Worm (Caenorhabditis elegans) whole organism, mixed stage, embryonic: ENCODE measurements around the gene K08H10.10.

Experiments used
- M03D4.4 ChIP-seq: sonication (generic microtip); optimal IDR thresholded peaks from 2 replicates; lab custom pipeline; 2017; ENCODE audit warnings: mild to moderate bottlenecking, missing genetic modification characterization, missing compliant biosample characterization
- blmp-1 ChIP-seq: fragments of 150-350 bp; optimal IDR thresholded peaks from 2 replicates; lab custom pipeline; 2014; ENCODE audit warnings: missing biosample characterization, missing genetic modification characterization
- ceh-39 ChIP-seq: fragments of 150-350 bp; optimal IDR thresholded peaks from 2 replicates; lab custom pipeline; 2014; ENCODE audit warnings: missing biosample characterization, missing genetic modification characterization
- ceh-43 ChIP-seq: fragments of 200-800 bp; sonication (Bioruptor generic); optimal IDR thresholded peaks from 2 replicates; lab custom pipeline; 2018; ENCODE audit warnings: mild to moderate bottlenecking, missing genetic modification characterization, moderate library complexity, missing compliant biosample characterization
- ceh-83 ChIP-seq: fragments of 200-800 bp; sonication (Bioruptor generic); optimal IDR thresholded peaks from 2 replicates; lab custom pipeline; 2018; ENCODE audit warnings: mild to moderate bottlenecking, missing genetic modification characterization, missing compliant biosample characterization
- ces-1 ChIP-seq: fragments of 150-350 bp; optimal IDR thresholded peaks from 2 replicates; lab custom pipeline; 2014; ENCODE audit warnings: missing biosample characterization, missing genetic modification reagents, missing genetic modification characterization
- cnd-1 ChIP-seq: fragments of 200-800 bp; sonication (Bioruptor generic); optimal IDR thresholded peaks from 2 replicates; lab custom pipeline; 2018; ENCODE audit warnings: mild to moderate bottlenecking, missing genetic modification characterization, missing compliant biosample characterization
- elt-1 ChIP-seq: sonication (generic microtip); optimal IDR thresholded peaks from 2 replicates; lab custom pipeline; 2017; ENCODE audit warnings: missing genetic modification characterization, mild to moderate bottlenecking, missing compliant biosample characterization, antibody characterized with exemption, moderate library complexity, borderline replicate concordance; ENCODE audit not compliant: insufficient read depth
- elt-3 ChIP-seq: fragments of 150-350 bp; optimal IDR thresholded peaks from 2 replicates; lab custom pipeline; 2014; ENCODE audit warnings: missing biosample characterization, missing genetic modification characterization
- flh-1 ChIP-seq: fragments of 200-800 bp; sonication (Bioruptor generic); optimal IDR thresholded peaks from 2 replicates; lab custom pipeline; 2018; ENCODE audit warnings: mild to moderate bottlenecking, missing genetic modification characterization, moderate library complexity, missing compliant biosample characterization
- ham-2 ChIP-seq: fragments of 200-800 bp; sonication (Bioruptor generic); optimal IDR thresholded peaks from 2 replicates; lab custom pipeline; 2018; ENCODE audit warnings: mild to moderate bottlenecking, missing genetic modification characterization, missing compliant biosample characterization
- hlh-1 ChIP-seq: fragments of 150-350 bp; optimal IDR thresholded peaks from 2 replicates; lab custom pipeline; 2014; ENCODE audit warnings: missing biosample characterization, missing genetic modification reagents, missing genetic modification characterization
- lin-13 ChIP-seq: fragments of 150-350 bp; optimal IDR thresholded peaks from 2 replicates; lab custom pipeline; 2014; ENCODE audit warnings: missing biosample characterization, missing genetic modification characterization
- lin-32 ChIP-seq: fragments of 200-800 bp; sonication (Bioruptor generic); optimal IDR thresholded peaks from 2 replicates; lab custom pipeline; 2018; ENCODE audit warnings: mild to moderate bottlenecking, missing genetic modification characterization, missing compliant biosample characterization
- lsy-2 ChIP-seq: fragments of 150-350 bp; optimal IDR thresholded peaks from 2 replicates; lab custom pipeline; 2014; ENCODE audit warnings: missing biosample characterization, missing genetic modification characterization
- mab-5 ChIP-seq: fragments of 150-350 bp; optimal IDR thresholded peaks from 2 replicates; lab custom pipeline; 2014; ENCODE audit warnings: missing biosample characterization, missing genetic modification characterization
- mep-1 ChIP-seq: fragments of 150-350 bp; optimal IDR thresholded peaks from 2 replicates; lab custom pipeline; 2017; ENCODE audit warnings: missing biosample characterization, missing genetic modification reagents, missing genetic modification characterization, inconsistent platforms
- mls-2 ChIP-seq: sonication (generic microtip); optimal IDR thresholded peaks from 2 replicates; lab custom pipeline; 2016; ENCODE audit warnings: mild to moderate bottlenecking, missing genetic modification characterization, moderate library complexity, missing compliant biosample characterization
- nhr-12 ChIP-seq: fragments of 150-350 bp; optimal IDR thresholded peaks from 2 replicates; lab custom pipeline; 2014; ENCODE audit warnings: missing biosample characterization, missing genetic modification characterization
- nhr-76 ChIP-seq: sonication (generic microtip); optimal IDR thresholded peaks from 2 replicates; lab custom pipeline; 2017; ENCODE audit warnings: missing biosample characterization, missing genetic modification characterization
- pha-4 ChIP-seq: fragments of 150-350 bp; optimal IDR thresholded peaks from 2 replicates; lab custom pipeline; 2018; ENCODE audit warnings: missing biosample characterization, missing genetic modification reagents, missing genetic modification characterization
- sem-2 ChIP-seq: fragments of 200-800 bp; sonication (Bioruptor generic); optimal IDR thresholded peaks from 2 replicates; lab custom pipeline; 2018; ENCODE audit warnings: mild to moderate bottlenecking, missing genetic modification characterization, missing compliant biosample characterization
- snpc-4 ChIP-seq: fragments of 150-350 bp; optimal IDR thresholded peaks from 2 replicates; lab custom pipeline; 2014; ENCODE audit warnings: missing biosample characterization, missing genetic modification characterization
- sptf-1 ChIP-seq: sonication (generic microtip); optimal IDR thresholded peaks from 2 replicates; lab custom pipeline; 2017; ENCODE audit warnings: mild to moderate bottlenecking, missing genetic modification characterization, moderate library complexity, missing compliant biosample characterization
- tbx-8 ChIP-seq: fragments of 200-800 bp; sonication (Bioruptor generic); optimal IDR thresholded peaks from 2 replicates; lab custom pipeline; 2018; ENCODE audit warnings: mild to moderate bottlenecking, missing genetic modification characterization, moderate library complexity, missing compliant biosample characterization
- unc-120 ChIP-seq: sonication (generic microtip); optimal IDR thresholded peaks from 2 replicates; lab custom pipeline; 2017; ENCODE audit warnings: missing genetic modification characterization, missing compliant biosample characterization; ENCODE audit not compliant: poor library complexity, severe bottlenecking
- unc-39 ChIP-seq: fragments of 150-350 bp; optimal IDR thresholded peaks from 2 replicates; lab custom pipeline; 2014; ENCODE audit warnings: missing biosample characterization, missing genetic modification characterization
- zip-8 ChIP-seq: fragments of 150-350 bp; optimal IDR thresholded peaks from 2 replicates; lab custom pipeline; 2014; ENCODE audit warnings: missing biosample characterization, missing genetic modification characterization
- ztf-11 ChIP-seq: fragments of 150-350 bp; optimal IDR thresholded peaks from 2 replicates; lab custom pipeline; 2014; ENCODE audit warnings: missing biosample characterization, missing genetic modification characterization

The K08H10.10 gene

DNA sequence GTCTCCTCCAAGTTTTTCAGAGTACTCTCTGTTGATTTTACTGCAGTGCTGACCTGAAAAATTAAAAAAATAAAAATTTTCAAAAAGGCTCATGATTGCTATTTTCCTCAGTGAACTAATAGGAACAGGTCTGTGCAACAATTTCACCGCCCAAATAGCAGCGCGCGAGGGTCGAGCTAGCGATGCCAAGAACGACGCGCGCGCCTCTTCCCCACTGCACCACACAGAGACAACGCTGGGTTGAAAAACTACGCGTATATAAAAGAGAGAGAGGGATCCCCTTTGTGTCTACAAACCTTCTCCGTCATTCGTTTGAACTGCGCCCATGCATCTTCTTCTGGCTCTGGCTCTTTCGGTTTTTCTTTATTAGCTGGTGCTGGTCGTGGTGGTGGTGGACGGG is 30.7 kb upstream of the K08H10.10 start (continued):
- TF ChIP-seq sem-2 (GFP tag; lab: Kevin White, UChicago): peak; percentile 89
- peak; percentile 93 for TF ChIP-seq ceh-43

DNA sequence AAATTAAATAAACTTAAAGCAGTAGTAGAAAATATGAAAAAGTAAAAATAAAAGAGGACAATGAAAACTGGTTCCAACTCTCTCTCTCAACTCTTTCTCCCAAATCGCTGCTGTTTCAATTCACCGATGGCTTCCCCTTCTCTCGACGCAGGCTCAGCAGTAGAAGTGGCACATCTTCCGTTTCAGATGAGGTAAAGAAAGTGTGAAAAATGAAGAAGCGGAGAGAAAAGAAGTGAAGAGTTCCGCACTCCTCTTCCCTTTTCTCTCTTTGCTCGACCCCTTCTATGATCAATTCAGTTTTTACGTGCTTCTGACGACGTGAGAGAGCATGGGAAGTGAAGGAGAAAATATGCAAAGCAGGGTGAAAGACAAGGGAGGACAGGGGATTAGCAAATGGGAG is 26.6 kb upstream of the K08H10.10 start:
- no peak for TF ChIP-seq ceh-39 (tag; lab: Kevin White, UChicago)
- no peak for TF ChIP-seq flh-1
- no peak for TF ChIP-seq pha-4 (tag; lab: Kevin White, UChicago)
- peak; percentile 40 for TF ChIP-seq ces-1

DNA sequence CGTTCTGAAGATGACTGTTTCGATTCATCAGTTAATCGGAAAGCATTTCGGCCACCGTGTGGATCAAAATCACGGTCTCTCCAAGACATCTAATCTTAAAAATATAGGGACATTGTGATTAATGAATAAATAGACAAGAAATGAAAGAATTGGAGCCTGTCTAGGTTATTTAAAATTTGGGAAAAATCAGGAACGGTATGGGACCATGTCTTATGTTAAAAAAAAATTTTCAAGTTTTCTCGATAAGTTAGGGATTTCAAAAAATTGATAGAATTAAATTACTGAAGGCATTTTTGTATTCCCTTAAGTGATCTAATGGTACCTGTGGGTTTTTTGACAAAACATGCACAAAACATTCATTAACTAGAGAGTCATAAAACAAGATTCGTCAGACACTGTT is 24.7 kb upstream of the K08H10.10 start, which contains the start of gene unc-41:
Gene unc-41, minus strand, starts transcription at position 101 of the 400 bp plus-strand sequence.
- TF ChIP-seq lin-32 (GFP tag; lab: Kevin White, UChicago) (no peak), nhr-12 (tag; lab: Kevin White, UChicago) (no peak), elt-3 (no peak)

DNA sequence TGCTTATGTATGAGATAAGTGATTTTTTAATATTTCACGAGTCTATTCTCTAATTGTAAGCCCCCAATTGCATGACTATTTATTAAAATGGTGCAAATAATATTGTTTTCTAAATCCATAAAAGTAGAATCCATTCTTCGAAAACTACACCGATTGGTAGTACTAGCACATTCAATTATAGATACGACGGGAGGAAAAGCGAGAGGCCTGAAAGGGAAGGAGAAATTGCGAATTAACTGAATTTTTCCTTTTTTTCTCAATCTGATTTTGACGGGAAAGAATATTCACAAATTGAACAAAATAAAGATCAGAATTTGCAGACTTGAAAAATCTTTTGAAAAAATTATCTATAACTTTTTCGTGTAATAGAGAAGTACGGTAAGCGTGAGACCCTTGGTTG is 23.6 kb upstream of the K08H10.10 start:
- TF ChIP-seq nhr-76 (tag; lab: Kevin White, UChicago) (no peak), ces-1 (peak; percentile 89)
- TF ChIP-seq, all 35 proteins: peak for 1

DNA sequence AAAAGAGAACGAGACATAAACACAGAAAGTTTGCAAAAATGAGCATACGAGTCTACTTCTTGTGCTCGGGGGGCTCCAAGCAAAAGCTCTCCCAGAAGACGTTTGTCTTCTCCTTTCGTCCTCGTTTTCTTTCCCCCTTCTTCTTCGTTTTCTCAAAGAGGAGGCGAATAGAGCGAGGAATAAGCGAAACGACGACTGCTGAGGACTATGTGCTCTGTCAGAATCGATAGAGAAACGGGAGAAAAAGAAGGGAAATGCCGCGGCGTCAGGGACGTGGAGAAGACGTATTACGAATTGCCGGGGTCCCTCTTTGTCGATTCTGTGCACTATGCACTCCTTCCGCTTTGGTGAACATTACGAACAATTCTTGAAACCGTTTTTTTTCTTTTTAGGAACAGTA is 22.4 kb upstream of the K08H10.10 start:
- TF ChIP-seq ces-1: peak; percentile 46
- no peak for TF ChIP-seq unc-120 (tag; lab: Kevin White, UChicago)
- TF ChIP-seq, all 35 proteins: peak for 1

DNA sequence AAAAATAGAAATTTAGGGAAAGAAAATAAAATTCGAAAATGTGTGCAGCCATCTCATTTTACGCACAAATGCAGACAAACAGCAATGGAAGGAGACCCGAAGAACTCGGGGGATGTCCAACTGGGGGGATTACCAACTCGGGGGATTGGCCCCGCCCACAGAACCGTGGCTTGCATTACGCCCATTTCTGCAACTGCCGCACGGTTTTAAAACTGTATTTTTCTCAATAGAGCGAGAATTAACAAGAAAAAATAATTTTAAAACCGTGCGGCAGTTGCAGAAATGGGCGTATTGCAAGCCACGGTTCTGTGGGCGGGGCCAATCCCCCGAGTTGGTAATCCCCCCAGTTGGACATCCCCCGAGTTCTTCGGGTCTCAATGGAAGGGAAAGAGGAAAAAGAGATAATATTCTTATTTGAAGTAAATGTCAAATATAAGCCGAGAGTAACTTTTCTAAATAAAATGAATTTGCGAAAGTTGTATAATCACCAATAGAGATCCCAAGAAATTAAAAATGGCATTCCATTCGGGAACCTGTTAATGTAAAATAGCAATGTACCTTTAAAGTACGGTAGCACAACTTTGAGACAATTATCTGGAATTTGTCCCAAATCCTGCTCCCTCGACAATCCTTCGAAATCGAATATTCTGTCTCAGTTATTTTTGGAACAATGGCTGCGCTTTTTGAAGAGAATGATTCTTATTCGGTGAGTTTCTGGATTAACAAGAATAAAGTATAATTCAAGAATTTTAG is 20.0 kb upstream of the K08H10.10 start, which contains the start of the genes ruvb-1 and tofu-1:
Gene ruvb-1, minus strand, starts transcription at position 72 of the 753 bp plus-strand sequence.
Gene tofu-1, plus strand, starts transcription at position 417 of the 753 bp plus-strand sequence.
- TF ChIP-seq ham-2 (GFP tag; lab: Kevin White, UChicago): peak; percentile 19
- TF ChIP-seq mep-1: peak; percentile 34
- TF ChIP-seq cnd-1 (tag; lab: Kevin White, UChicago): peak; percentile 12
- peak; percentile 24 for TF ChIP-seq lin-13
- peak; percentile 28 for TF ChIP-seq unc-120 (tag; lab: Kevin White, UChicago)
- peak; percentile 27 for TF ChIP-seq lsy-2 (tag; lab: Kevin White, UChicago)
- TF ChIP-seq sptf-1 (tag; lab: Kevin White, UChicago): peak; percentile 50
- TF ChIP-seq ces-1: peak; percentile 28

DNA sequence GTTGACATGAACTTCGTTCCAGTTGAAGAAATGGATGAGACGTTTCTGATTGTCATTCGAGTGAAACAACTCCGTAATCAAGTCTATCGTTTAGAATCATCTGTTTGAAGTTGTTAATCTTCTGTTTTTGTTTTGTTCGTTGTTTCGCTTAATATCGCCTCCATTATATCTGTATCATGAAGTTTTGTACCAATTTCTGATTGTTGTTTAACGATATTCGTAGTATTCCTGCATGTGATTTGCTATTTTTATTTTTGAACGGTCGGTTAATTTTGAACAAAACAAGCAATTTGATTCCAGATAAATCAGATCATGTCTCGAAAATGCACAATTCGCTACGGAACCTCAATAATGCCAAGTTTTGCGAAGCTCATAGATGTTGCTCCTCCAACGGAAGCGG is 18.3 kb upstream of the K08H10.10 start, which contains the start of gene C27H6.9:
Gene C27H6.9, plus strand, starts transcription at position 301 of the 400 bp plus-strand sequence.
- no peak for TF ChIP-seq ztf-11
- no peak for TF ChIP-seq tbx-8 (GFP tag; lab: Kevin White, UChicago)
- TF ChIP-seq mab-5 (tag; lab: Kevin White, UChicago): no peak
- TF ChIP-seq cnd-1 (tag; lab: Kevin White, UChicago): no peak
- TF ChIP-seq nhr-76 (tag; lab: Kevin White, UChicago): no peak
- no peak for TF ChIP-seq blmp-1 (tag; lab: Kevin White, UChicago)
- no peak for TF ChIP-seq flh-1
- no peak for TF ChIP-seq mep-1
- no peak for TF ChIP-seq ceh-83 (GFP tag; lab: Kevin White, UChicago)
- TF ChIP-seq ham-2 (GFP tag; lab: Kevin White, UChicago): no peak

DNA sequence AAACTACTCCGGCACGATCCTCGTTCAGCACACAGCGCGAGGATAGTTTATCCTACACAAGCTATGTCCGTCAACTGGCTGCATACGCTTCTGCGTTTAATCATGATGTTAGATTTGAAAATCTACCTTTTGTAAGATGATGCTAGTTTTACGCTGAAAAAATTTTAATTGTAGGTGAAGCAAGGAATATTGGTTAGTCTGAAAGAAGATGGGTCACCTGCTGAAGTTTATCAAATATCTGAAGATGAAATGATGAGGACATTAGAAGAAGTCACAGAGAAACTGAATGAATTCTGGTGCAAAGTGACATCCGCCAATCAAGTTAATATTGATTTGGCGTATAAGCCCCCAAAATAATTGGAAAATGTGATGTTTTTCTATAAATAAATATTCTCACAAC is 17.3 kb upstream of the K08H10.10 start:
- TF ChIP-seq elt-3 (no peak), ham-2 (GFP tag; lab: Kevin White, UChicago) (no peak), sem-2 (GFP tag; lab: Kevin White, UChicago) (no peak), zip-8 (tag; lab: Kevin White, UChicago) (no peak), flh-1 (no peak), ceh-43 (no peak), snpc-4 (tag; lab: Kevin White, UChicago) (no peak), pha-4 (tag; lab: Kevin White, UChicago) (no peak), hlh-1 (tag; lab: Kevin White, UChicago) (no peak), mls-2 (tag; lab: Kevin White, UChicago) (no peak), M03D4.4 (tag; lab: Kevin White, UChicago) (no peak), elt-1 (tag; lab: Kevin White, UChicago) (no peak), lsy-2 (tag; lab: Kevin White, UChicago) (no peak), unc-39 (tag; lab: Kevin White, UChicago) (no peak), mab-5 (tag; lab: Kevin White, UChicago) (no peak)
- TF ChIP-seq, all 35 proteins: peak for 0
